Fruit fly (Drosophila melanogaster) whole organism, embryonic: ENCODE results near the gene NKCC.
A peak's percentile ranks its signal among the peaks of the same experiment; 100 is the strongest.

Experiments
- C15 ChIP-seq: fragments of 200-800 bp; sonication (Bioruptor generic); IDR thresholded peaks from 3 replicates; pipeline ENCODE4 v1.3.6; 2022; ENCODE audit warnings: missing biosample characterization, missing genetic modification characterization
- CG10147 ChIP-seq: fragments of 200-800 bp; sonication (Bioruptor generic); optimal IDR thresholded peaks from 2 replicates; lab custom pipeline; 2019; ENCODE audit warnings: missing biosample characterization, mild to moderate bottlenecking, missing genetic modification characterization, moderate library complexity
- CG12299 ChIP-seq: fragments of 200-800 bp; sonication (Bioruptor generic); optimal IDR thresholded peaks from 2 replicates; lab custom pipeline; 2018; ENCODE audit warnings: missing biosample characterization, mild to moderate bottlenecking, missing genetic modification characterization
- CG1233 ChIP-seq: fragments of 200-800 bp; sonication (Bioruptor generic); optimal IDR thresholded peaks from 4 replicates; lab custom pipeline; 2018; ENCODE audit warnings: missing biosample characterization, mild to moderate bottlenecking, missing genetic modification characterization
- CG13624 ChIP-seq: fragments of 200-800 bp; sonication (Bioruptor generic); optimal IDR thresholded peaks from 2 replicates; lab custom pipeline; 2016; ENCODE audit warnings: missing biosample characterization, missing genetic modification characterization
- CG13775 ChIP-seq: fragments of 200-800 bp; sonication (Bioruptor generic); optimal IDR thresholded peaks from 3 replicates; lab custom pipeline; 2017; ENCODE audit warnings: missing biosample characterization, mild to moderate bottlenecking, missing genetic modification characterization
- CG14014 ChIP-seq: fragments of 200-800 bp; sonication (Bioruptor generic); IDR thresholded peaks from 2 replicates; pipeline ENCODE4 v1.3.6; 2022; ENCODE audit warnings: missing biosample characterization, missing genetic modification characterization
- CG1529 ChIP-seq: fragments of 200-800 bp; sonication (Bioruptor generic); optimal IDR thresholded peaks from 3 replicates; lab custom pipeline; 2018; ENCODE audit warnings: missing biosample characterization, missing genetic modification characterization
- CG17568 ChIP-seq: fragments of 200-800 bp; sonication (Bioruptor generic); optimal IDR thresholded peaks from 2 replicates; lab custom pipeline; 2018; ENCODE audit warnings: missing biosample characterization, mild to moderate bottlenecking, missing genetic modification characterization, moderate library complexity
- CG1832 ChIP-seq: fragments of 200-800 bp; sonication (Bioruptor generic); optimal IDR thresholded peaks from 2 replicates; lab custom pipeline; 2017; ENCODE audit warnings: missing biosample characterization, mild to moderate bottlenecking, missing genetic modification characterization, inconsistent platforms
- CG18476 ChIP-seq: fragments of 200-800 bp; sonication (Bioruptor generic); optimal IDR thresholded peaks from 2 replicates; lab custom pipeline; 2016; ENCODE audit warnings: missing biosample characterization, mild to moderate bottlenecking, missing genetic modification characterization
- CG2120 ChIP-seq: fragments of 200-800 bp; sonication (Bioruptor generic); optimal IDR thresholded peaks from 3 replicates; lab custom pipeline; 2016; ENCODE audit warnings: missing biosample characterization, missing genetic modification characterization
- CG34422 ChIP-seq: fragments of 200-800 bp; sonication (Bioruptor generic); IDR thresholded peaks from 3 replicates; pipeline ENCODE4 v1.3.6; 2022; ENCODE audit warnings: missing biosample characterization, missing genetic modification characterization
- CG4730 ChIP-seq: fragments of 200-800 bp; sonication (Bioruptor generic); IDR thresholded peaks from 2 replicates; pipeline ENCODE4 v1.3.6; 2022; ENCODE audit warnings: missing biosample characterization, missing genetic modification characterization
- CG5180 ChIP-seq: fragments of 200-800 bp; sonication (Bioruptor generic); optimal IDR thresholded peaks from 3 replicates; lab custom pipeline; 2017; ENCODE audit warnings: missing biosample characterization, missing genetic modification characterization, mild to moderate bottlenecking, moderate library complexity, missing genetic modification reagents
- CG5245 ChIP-seq: fragments of 200-800 bp; sonication (Bioruptor generic); optimal IDR thresholded peaks from 3 replicates; lab custom pipeline; 2016; ENCODE audit warnings: missing biosample characterization, missing genetic modification characterization
- CG6175 ChIP-seq: fragments of 200-800 bp; sonication (Bioruptor generic); IDR thresholded peaks from 3 replicates; pipeline ENCODE4 v1.3.6; 2022; ENCODE audit warnings: missing biosample characterization, missing genetic modification characterization
- CG6813 ChIP-seq: fragments of 200-800 bp; sonication (Bioruptor generic); optimal IDR thresholded peaks from 2 replicates; lab custom pipeline; 2017; ENCODE audit warnings: missing biosample characterization, missing genetic modification characterization, mild to moderate bottlenecking, moderate library complexity, missing genetic modification reagents
- CG6854 ChIP-seq: fragments of 200-800 bp; sonication (Bioruptor generic); optimal IDR thresholded peaks from 3 replicates; lab custom pipeline; 2017; ENCODE audit warnings: missing biosample characterization, mild to moderate bottlenecking, missing genetic modification characterization
- CG7372 ChIP-seq: fragments of 200-800 bp; sonication (Bioruptor generic); IDR thresholded peaks from 2 replicates; pipeline ENCODE4 v1.3.6; 2022; ENCODE audit warnings: missing biosample characterization, missing genetic modification characterization
- CG7556 ChIP-seq: fragments of 200-800 bp; sonication (Bioruptor generic); optimal IDR thresholded peaks from 2 replicates; lab custom pipeline; 2017; ENCODE audit warnings: missing biosample characterization, mild to moderate bottlenecking, missing genetic modification characterization
- CG8359 ChIP-seq: fragments of 200-800 bp; sonication (Bioruptor generic); optimal IDR thresholded peaks from 2 replicates; lab custom pipeline; 2017; ENCODE audit warnings: missing biosample characterization, mild to moderate bottlenecking, missing genetic modification characterization, borderline replicate concordance
- CG9727 ChIP-seq: fragments of 200-800 bp; sonication (Bioruptor generic); optimal IDR thresholded peaks from 3 replicates; lab custom pipeline; 2017; ENCODE audit warnings: missing biosample characterization, mild to moderate bottlenecking, missing genetic modification characterization
- CG9876 ChIP-seq: fragments of 200-800 bp; sonication (Bioruptor generic); optimal IDR thresholded peaks from 2 replicates; lab custom pipeline; 2016; ENCODE audit warnings: missing biosample characterization, missing genetic modification characterization
- Dbx ChIP-seq: fragments of 200-800 bp; sonication (Bioruptor generic); IDR thresholded peaks from 3 replicates; pipeline ENCODE4 v1.3.6; 2022; ENCODE audit warnings: missing biosample characterization, missing genetic modification characterization
- Deaf1 ChIP-seq: fragments of 200-800 bp; optimal IDR thresholded peaks from 3 replicates; lab custom pipeline; 2019; ENCODE audit warnings: missing biosample characterization, mild to moderate bottlenecking, missing genetic modification characterization, moderate library complexity
- Dref ChIP-seq: fragments of 200-800 bp; sonication (Bioruptor generic); IDR thresholded peaks from 2 replicates; pipeline ENCODE4 v1.3.6; 2022; ENCODE audit warnings: missing biosample characterization, missing genetic modification characterization
- Lpt ChIP-seq: fragments of >200 bp; optimal IDR thresholded peaks from 2 replicates; lab custom pipeline; 2018; ENCODE audit warnings: missing biosample characterization, missing genetic modification characterization
- Neu2 ChIP-seq: fragments of 200-800 bp; sonication (Bioruptor generic); optimal IDR thresholded peaks from 3 replicates; lab custom pipeline; 2016; ENCODE audit warnings: missing biosample characterization, missing genetic modification characterization, borderline replicate concordance
- Nf-YC ChIP-seq: fragments of 200-800 bp; optimal IDR thresholded peaks from 3 replicates; lab custom pipeline; 2019; ENCODE audit warnings: missing biosample characterization, mild to moderate bottlenecking, missing genetic modification characterization, moderate library complexity
- Sox102F ChIP-seq: fragments of 200-800 bp; sonication (Bioruptor generic); optimal IDR thresholded peaks from 2 replicates; lab custom pipeline; 2018; ENCODE audit warnings: missing biosample characterization, mild to moderate bottlenecking, missing genetic modification characterization, moderate library complexity
- Sry-β ChIP-seq: fragments of 200-800 bp; sonication (Bioruptor generic); optimal IDR thresholded peaks from 2 replicates; lab custom pipeline; 2018; ENCODE audit warnings: missing biosample characterization, mild to moderate bottlenecking, missing genetic modification characterization, moderate library complexity
- cad ChIP-seq: fragments of >200 bp; optimal IDR thresholded peaks from 2 replicates; lab custom pipeline; 2017; ENCODE audit warnings: missing biosample characterization, missing genetic modification characterization
- chinmo ChIP-seq: fragments of 200-800 bp; sonication (Bioruptor generic); IDR thresholded peaks from 4 replicates; pipeline ENCODE4 v1.3.6; 2022; ENCODE audit warnings: missing biosample characterization, missing genetic modification characterization; ENCODE audit not compliant: partially characterized antibody
- danr ChIP-seq: fragments of 200-800 bp; sonication (Bioruptor generic); IDR thresholded peaks from 2 replicates; pipeline ENCODE4 v1.3.6; 2022; ENCODE audit warnings: missing biosample characterization, missing genetic modification characterization
- fd102C ChIP-seq: fragments of 200-800 bp; sonication (Bioruptor generic); optimal IDR thresholded peaks from 2 replicates; lab custom pipeline; 2018; ENCODE audit warnings: missing biosample characterization, mild to moderate bottlenecking, missing genetic modification characterization, moderate library complexity
- gem ChIP-seq: fragments of 200-800 bp; sonication (Bioruptor generic); optimal IDR thresholded peaks from 2 replicates; lab custom pipeline; 2019; ENCODE audit warnings: missing biosample characterization, mild to moderate bottlenecking, missing genetic modification characterization, moderate library complexity
- ham ChIP-seq: fragments of 200-800 bp; sonication (Bioruptor generic); IDR thresholded peaks from 2 replicates; pipeline ENCODE4 v1.3.6; 2022; ENCODE audit warnings: missing biosample characterization, missing genetic modification characterization
- her ChIP-seq: fragments of 200-800 bp; sonication (Bioruptor generic); optimal IDR thresholded peaks from 2 replicates; lab custom pipeline; 2016; ENCODE audit warnings: missing biosample characterization, missing genetic modification characterization
- klu ChIP-seq: fragments of 200-800 bp; sonication (Bioruptor generic); IDR thresholded peaks from 2 replicates; pipeline ENCODE4 v1.3.6; 2022; ENCODE audit warnings: missing biosample characterization, missing genetic modification characterization
- lab ChIP-seq: fragments of 200-800 bp; sonication (Bioruptor generic); optimal IDR thresholded peaks from 3 replicates; lab custom pipeline; 2017; ENCODE audit warnings: missing biosample characterization, missing genetic modification characterization, mild to moderate bottlenecking, moderate library complexity, missing genetic modification reagents
- lov ChIP-seq, 2 experiments: fragments of 200-800 bp in 1 of 2; fragments of >200 bp in 1 of 2; sonication (Bioruptor generic) in 1 of 2; IDR thresholded peaks in 1 of 2; optimal IDR thresholded peaks in 1 of 2; 2 replicates in 1 of 2; 3 replicates in 1 of 2; pipeline versions ENCODE4 v1.3.6 to Lab custom; 2017 to 2022; ENCODE audit warnings: missing biosample characterization in 1 of 2, missing genetic modification characterization in 1 of 2
- mam ChIP-seq: fragments of 200-800 bp; sonication (Bioruptor generic); optimal IDR thresholded peaks from 3 replicates; lab custom pipeline; 2016; ENCODE audit warnings: missing biosample characterization, missing genetic modification characterization
- otp ChIP-seq: fragments of 200-800 bp; sonication (Bioruptor generic); IDR thresholded peaks from 3 replicates; pipeline ENCODE4, ENCODE4 v1.3.6; 2022; ENCODE audit warnings: missing biosample characterization, missing genetic modification characterization
- ranshi ChIP-seq: fragments of 200-800 bp; sonication (Bioruptor generic); IDR thresholded peaks from 2 replicates; pipeline ENCODE4 v1.3.6; 2022; ENCODE audit warnings: missing biosample characterization, missing genetic modification characterization
- ro ChIP-seq: fragments of 200-800 bp; sonication (Bioruptor generic); IDR thresholded peaks from 2 replicates; pipeline ENCODE4 v1.3.6; 2022; ENCODE audit warnings: missing biosample characterization, missing genetic modification characterization
- seq ChIP-seq: fragments of 200-800 bp; sonication (Bioruptor generic); IDR thresholded peaks from 2 replicates; pipeline ENCODE4 v1.3.6; 2022; ENCODE audit warnings: missing biosample characterization, missing genetic modification characterization
- sisA ChIP-seq: fragments of 200-800 bp; sonication (Bioruptor generic); IDR thresholded peaks from 2 replicates; pipeline ENCODE4 v1.3.6; 2022; ENCODE audit warnings: missing biosample characterization, missing genetic modification characterization
- slbo ChIP-seq: fragments of 200-800 bp; sonication (Bioruptor generic); IDR thresholded peaks from 2 replicates; pipeline ENCODE4 v1.3.6; 2022; ENCODE audit warnings: missing biosample characterization, missing genetic modification characterization
- slp2 ChIP-seq: fragments of 200-800 bp; sonication (Bioruptor generic); optimal IDR thresholded peaks from 2 replicates; lab custom pipeline; 2016; ENCODE audit warnings: missing biosample characterization, missing genetic modification characterization
- toy ChIP-seq: fragments of 200-800 bp; sonication (Bioruptor generic); IDR thresholded peaks from 2 replicates; pipeline ENCODE4 v1.3.6; 2022; ENCODE audit warnings: missing biosample characterization, missing genetic modification characterization

The NKCC gene

DNA sequence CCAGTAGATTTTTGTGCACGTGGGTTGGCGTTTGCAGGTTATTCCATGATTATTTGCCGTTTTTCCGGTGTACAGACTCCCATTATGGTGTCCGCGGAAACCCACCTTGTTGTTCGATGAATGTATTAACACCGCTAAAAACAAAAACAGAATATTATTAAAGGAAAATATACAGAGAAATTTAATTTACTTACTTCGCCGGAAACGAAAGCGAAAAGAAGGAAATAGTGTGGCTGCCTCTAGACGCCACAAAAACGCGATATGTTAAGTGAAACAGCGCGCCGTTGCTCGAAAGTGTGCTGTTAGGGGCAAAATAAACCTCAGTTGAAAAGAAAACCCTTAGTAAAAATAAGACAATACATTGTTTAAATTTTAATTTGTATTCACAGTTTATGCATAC, 35.6 kb downstream of the NKCC start, which contains the start of gene RpL35A (continued):
- TF ChIP-seq mam (GFP tag; lab: Kevin White, UChicago), result peak; percentile 15
- TF ChIP-seq Dbx (GFP tag; lab: Robert Waterston, UW), result peak; percentile 66
- peak; percentile 43 for TF ChIP-seq fd102C
- no peak for TF ChIP-seq Sry-β (GFP tag; lab: Kevin White, UChicago)
- TF ChIP-seq ro (GFP tag; lab: Robert Waterston, UW), result no peak
- peak; percentile 57 for TF ChIP-seq slp2 (GFP tag; lab: Kevin White, UChicago)
- no peak for TF ChIP-seq CG7556
- peak; percentile 92 for TF ChIP-seq lab (GFP tag; lab: Kevin White, UChicago)
- peak; percentile 19 for TF ChIP-seq Neu2 (GFP tag; lab: Kevin White, UChicago)
- no peak for TF ChIP-seq chinmo (GFP tag; lab: Robert Waterston, UW)
- peak; percentile 83 for TF ChIP-seq CG9727 (GFP tag; lab: Kevin White, UChicago)
- TF ChIP-seq CG6813, result peak; percentile 84
- no peak for TF ChIP-seq CG7372 (GFP tag; lab: Robert Waterston, UW)
- TF ChIP-seq ham (GFP tag; lab: Robert Waterston, UW), result no peak
- no peak for TF ChIP-seq C15
- TF ChIP-seq cad (GFP tag; lab: Kevin White, UChicago), result no peak
- peak; percentile 77 for TF ChIP-seq CG12299 (tag; lab: Kevin White, UChicago)
- no peak for TF ChIP-seq toy
- TF ChIP-seq sisA (GFP tag; lab: Robert Waterston, UW), result no peak
- no peak for TF ChIP-seq Sox102F
- peak; percentile 54 for TF ChIP-seq her (GFP tag; lab: Kevin White, UChicago)
- TF ChIP-seq CG2120 (GFP tag; lab: Kevin White, UChicago), result peak; percentile 10
- peak; percentile 61 for TF ChIP-seq CG13624 (GFP tag; lab: Kevin White, UChicago)
- no peak for TF ChIP-seq danr
- 0 out of 3 replicates have a peak, but pooled peaks have one; percentile 27 for TF ChIP-seq CG6175 (GFP tag; lab: Robert Waterston, UW)
- TF ChIP-seq CG5245 (GFP tag; lab: Kevin White, UChicago), result peak; percentile 26
- no peak for TF ChIP-seq CG4730 (GFP tag; lab: Robert Waterston, UW)
- peak; percentile 74; the same call in 1 of the 3 replicates for TF ChIP-seq otp (GFP tag; lab: Robert Waterston, UW)
- peak; percentile 56 for TF ChIP-seq CG10147 (GFP tag; lab: Kevin White, UChicago)
- TF ChIP-seq CG13775 (GFP tag; lab: Kevin White, UChicago), result peak; percentile 79
- peak; percentile 67; the same call in 1 of the 2 replicates for TF ChIP-seq CG14014 (GFP tag; lab: Robert Waterston, UW)
- peak; percentile 42 for TF ChIP-seq CG9876
- TF ChIP-seq CG6854 (GFP tag; lab: Kevin White, UChicago), result peak; percentile 82
- no peak for TF ChIP-seq CG17568
- peak; percentile 63; the same call in 1 of the 2 replicates for TF ChIP-seq seq (GFP tag; lab: Robert Waterston, UW)
- TF ChIP-seq gem (tag; lab: Kevin White, UChicago), result no peak
- TF ChIP-seq Dref (GFP tag; lab: Robert Waterston, UW), result peak; percentile 40
- peak; percentile 41 for TF ChIP-seq CG1529 (GFP tag; lab: Kevin White, UChicago)
- no peak for TF ChIP-seq lov (optimal IDR thresholded peaks at IDR 0.05; lab: Kevin White, UChicago)
- peak; percentile 84 for TF ChIP-seq lov (GFP tag; IDR thresholded peaks at IDR 0.05; lab: Robert Waterston, UW)
- TF ChIP-seq slbo (GFP tag; lab: Robert Waterston, UW), result peak; percentile 37; the same call in 1 of the 2 replicates
- TF ChIP-seq CG1832, result no peak
- TF ChIP-seq Deaf1 (tag; lab: Kevin White, UChicago), result peak; percentile 17
- peak; percentile 68 for TF ChIP-seq Nf-YC (tag; lab: Kevin White, UChicago)
- TF ChIP-seq CG34422 (GFP tag; lab: Robert Waterston, UW), result peak; percentile 61; the same call in 1 of the 3 replicates
- TF ChIP-seq CG18476 (GFP tag; lab: Kevin White, UChicago), result peak; percentile 26
- no peak for TF ChIP-seq CG5180 (GFP tag; lab: Kevin White, UChicago)
- TF ChIP-seq CG8359, result peak; percentile 75
- TF ChIP-seq Lpt (GFP tag; lab: Kevin White, UChicago), result no peak
- no peak; the same call in 1 of the 2 replicates for TF ChIP-seq ranshi (GFP tag; lab: Robert Waterston, UW)
- no peak for TF ChIP-seq klu
- peak; percentile 87 for TF ChIP-seq CG1233 (GFP tag; lab: Kevin White, UChicago)
